Fruit fly (Drosophila melanogaster) whole organism, embryonic: ENCODE data around the gene CG14221.
A peak's percentile ranks its signal among the peaks of the same experiment; 100 is the strongest.

Experiments
- BtbVII ChIP-seq: fragments of 200-800 bp; sonication (Bioruptor generic); optimal IDR thresholded peaks from 3 replicates; lab custom pipeline; 2017; ENCODE audit warnings: missing biosample characterization, mild to moderate bottlenecking, missing genetic modification characterization
- CG10209 ChIP-seq: fragments of 200-800 bp; sonication (Bioruptor generic); optimal IDR thresholded peaks from 3 replicates; lab custom pipeline; 2017; ENCODE audit warnings: missing biosample characterization, mild to moderate bottlenecking, missing genetic modification characterization, missing genetic modification reagents
- CG10267 ChIP-seq: fragments of 200-800 bp; sonication (Bioruptor generic); optimal IDR thresholded peaks from 2 replicates; lab custom pipeline; 2018; ENCODE audit warnings: missing biosample characterization, mild to moderate bottlenecking, missing genetic modification characterization, moderate library complexity
- CG10431 ChIP-seq: fragments of 200-800 bp; sonication (Bioruptor generic); optimal IDR thresholded peaks from 3 replicates; lab custom pipeline; 2018; ENCODE audit warnings: missing biosample characterization, mild to moderate bottlenecking, missing genetic modification characterization
- CG12744 ChIP-seq: fragments of 200-800 bp; sonication (Bioruptor generic); optimal IDR thresholded peaks from 2 replicates; lab custom pipeline; 2016; ENCODE audit warnings: missing biosample characterization, missing genetic modification characterization
- CG14014 ChIP-seq: fragments of 200-800 bp; sonication (Bioruptor generic); IDR thresholded peaks from 2 replicates; pipeline ENCODE4 v1.3.6; 2022; ENCODE audit warnings: missing biosample characterization, missing genetic modification characterization
- CG1603 ChIP-seq: fragments of 200-800 bp; sonication (Bioruptor generic); optimal IDR thresholded peaks from 2 replicates; lab custom pipeline; 2019; ENCODE audit warnings: missing biosample characterization, mild to moderate bottlenecking, missing genetic modification characterization, moderate library complexity
- CG17385 ChIP-seq: fragments of 200-800 bp; sonication (Bioruptor generic); optimal IDR thresholded peaks from 3 replicates; lab custom pipeline; 2018; ENCODE audit warnings: missing biosample characterization, mild to moderate bottlenecking, missing genetic modification characterization
- CG18619 ChIP-seq: fragments of 200-800 bp; sonication (Bioruptor generic); optimal IDR thresholded peaks from 3 replicates; lab custom pipeline; 2017; ENCODE audit warnings: missing biosample characterization, mild to moderate bottlenecking, missing genetic modification characterization
- CG2199 ChIP-seq: fragments of 200-800 bp; sonication (Bioruptor generic); IDR thresholded peaks from 3 replicates; pipeline ENCODE4 v1.3.6; 2022; ENCODE audit warnings: missing biosample characterization, missing genetic modification characterization
- CG30020 ChIP-seq: fragments of 200-800 bp; optimal IDR thresholded peaks from 2 replicates; lab custom pipeline; 2019; ENCODE audit warnings: missing biosample characterization, mild to moderate bottlenecking, missing genetic modification characterization, moderate library complexity
- CG31388 ChIP-seq: fragments of 200-800 bp; sonication (Bioruptor generic); optimal IDR thresholded peaks from 2 replicates; lab custom pipeline; 2016; ENCODE audit warnings: missing biosample characterization, missing genetic modification characterization
- CG3163 ChIP-seq: fragments of 200-800 bp; sonication (Bioruptor generic); optimal IDR thresholded peaks from 3 replicates; lab custom pipeline; 2016; ENCODE audit warnings: missing biosample characterization, missing genetic modification characterization
- CG3838 ChIP-seq: fragments of 200-800 bp; sonication (Bioruptor generic); optimal IDR thresholded peaks from 3 replicates; lab custom pipeline; 2016; ENCODE audit warnings: missing biosample characterization, missing genetic modification characterization
- CG4617 ChIP-seq: fragments of 200-800 bp; sonication (Bioruptor generic); optimal IDR thresholded peaks from 3 replicates; lab custom pipeline; 2016; ENCODE audit warnings: missing biosample characterization, missing genetic modification characterization, borderline replicate concordance
- CG6175 ChIP-seq: fragments of 200-800 bp; sonication (Bioruptor generic); IDR thresholded peaks from 3 replicates; pipeline ENCODE4 v1.3.6; 2022; ENCODE audit warnings: missing biosample characterization, missing genetic modification characterization
- CG8089 ChIP-seq: fragments of 200-800 bp; sonication (Bioruptor generic); optimal IDR thresholded peaks from 3 replicates; lab custom pipeline; 2016; ENCODE audit warnings: missing biosample characterization, missing genetic modification characterization
- CG8281 ChIP-seq: fragments of 200-800 bp; sonication (Bioruptor generic); optimal IDR thresholded peaks from 2 replicates; lab custom pipeline; 2018; ENCODE audit warnings: missing biosample characterization, mild to moderate bottlenecking, missing genetic modification characterization, moderate library complexity
- CG9817 ChIP-seq: fragments of 200-800 bp; sonication (Bioruptor generic); optimal IDR thresholded peaks from 2 replicates; lab custom pipeline; 2018; ENCODE audit warnings: missing biosample characterization, mild to moderate bottlenecking, missing genetic modification characterization, moderate library complexity
- HLH4C ChIP-seq: fragments of 200-800 bp; sonication (Bioruptor generic); IDR thresholded peaks from 3 replicates; pipeline ENCODE4 v1.3.6; 2022; ENCODE audit warnings: missing biosample characterization, missing genetic modification characterization; ENCODE audit not compliant: partially characterized antibody
- HmgD ChIP-seq: fragments of 200-800 bp; sonication (Bioruptor generic); optimal IDR thresholded peaks from 3 replicates; lab custom pipeline; 2016; ENCODE audit warnings: missing biosample characterization, missing genetic modification characterization
- Hmx ChIP-seq: fragments of 200-800 bp; sonication (Bioruptor generic); optimal IDR thresholded peaks from 2 replicates; lab custom pipeline; 2016; ENCODE audit warnings: missing biosample characterization, missing genetic modification characterization
- NC2β ChIP-seq: fragments of 200-800 bp; sonication (Bioruptor generic); optimal IDR thresholded peaks from 2 replicates; lab custom pipeline; 2016; ENCODE audit warnings: missing biosample characterization, missing genetic modification characterization
- Neu2 ChIP-seq: fragments of 200-800 bp; sonication (Bioruptor generic); optimal IDR thresholded peaks from 3 replicates; lab custom pipeline; 2016; ENCODE audit warnings: missing biosample characterization, missing genetic modification characterization, borderline replicate concordance
- Nf-YC ChIP-seq: fragments of 200-800 bp; optimal IDR thresholded peaks from 3 replicates; lab custom pipeline; 2019; ENCODE audit warnings: missing biosample characterization, mild to moderate bottlenecking, missing genetic modification characterization, moderate library complexity
- Ssrp ChIP-seq: fragments of 200-800 bp; sonication (Bioruptor generic); optimal IDR thresholded peaks from 2 replicates; lab custom pipeline; 2018; ENCODE audit warnings: missing biosample characterization, mild to moderate bottlenecking, missing genetic modification characterization, moderate library complexity
- ara ChIP-seq: fragments of 200-800 bp; sonication (Bioruptor generic); IDR thresholded peaks from 2 replicates; pipeline ENCODE4 v1.3.6; 2022; ENCODE audit warnings: missing biosample characterization, missing genetic modification characterization
- az2 ChIP-seq: fragments of 200-800 bp; sonication (Bioruptor generic); optimal IDR thresholded peaks from 3 replicates; lab custom pipeline; 2016; ENCODE audit warnings: missing biosample characterization, missing genetic modification characterization
- bcd ChIP-seq: fragments of 200-800 bp; sonication (Bioruptor generic); optimal IDR thresholded peaks from 2 replicates; lab custom pipeline; 2017; ENCODE audit warnings: missing biosample characterization, mild to moderate bottlenecking, missing genetic modification characterization
- bsh ChIP-seq, 2 experiments: fragments of 200-800 bp; sonication (Bioruptor generic); optimal IDR thresholded peaks; 2 replicates each; lab custom pipeline; 2017 to 2018; ENCODE audit warnings: mild to moderate bottlenecking in 2 of 2, missing biosample characterization in 2 of 2, missing genetic modification characterization in 2 of 2, moderate library complexity in 1 of 2
- cg ChIP-seq: fragments of 200-800 bp; sonication (Bioruptor generic); optimal IDR thresholded peaks from 3 replicates; lab custom pipeline; 2019; ENCODE audit warnings: missing biosample characterization, mild to moderate bottlenecking, missing genetic modification characterization, moderate library complexity
- dan ChIP-seq: fragments of 200-800 bp; sonication (Bioruptor generic); IDR thresholded peaks from 2 replicates; pipeline ENCODE4 v1.3.6; 2022; ENCODE audit warnings: missing biosample characterization, missing genetic modification characterization
- danr ChIP-seq: fragments of 200-800 bp; sonication (Bioruptor generic); IDR thresholded peaks from 2 replicates; pipeline ENCODE4 v1.3.6; 2022; ENCODE audit warnings: missing biosample characterization, missing genetic modification characterization
- dmrt99B ChIP-seq: fragments of 200-800 bp; sonication (Bioruptor generic); optimal IDR thresholded peaks from 2 replicates; lab custom pipeline; 2018; ENCODE audit warnings: missing biosample characterization, mild to moderate bottlenecking, missing genetic modification characterization, moderate library complexity
- fu2 ChIP-seq: fragments of 200-800 bp; sonication (Bioruptor generic); optimal IDR thresholded peaks from 2 replicates; lab custom pipeline; 2016; ENCODE audit warnings: missing biosample characterization, missing genetic modification characterization
- gsb ChIP-seq: fragments of 200-800 bp; sonication (Bioruptor generic); IDR thresholded peaks from 2 replicates; pipeline ENCODE4 v1.3.6; 2022; ENCODE audit warnings: missing biosample characterization, missing genetic modification characterization
- gsb-n ChIP-seq: fragments of 200-800 bp; sonication (Bioruptor generic); optimal IDR thresholded peaks from 3 replicates; lab custom pipeline; 2018; ENCODE audit warnings: missing biosample characterization, mild to moderate bottlenecking, missing genetic modification characterization
- hb ChIP-seq: fragments of 200-800 bp; sonication (Bioruptor generic); IDR thresholded peaks from 3 replicates; pipeline ENCODE4 v1.3.6; 2022; ENCODE audit warnings: missing biosample characterization, missing genetic modification characterization; ENCODE audit not compliant: partially characterized antibody
- kni ChIP-seq: fragments of 200-800 bp; sonication (Bioruptor generic); optimal IDR thresholded peaks from 3 replicates; lab custom pipeline; 2017; ENCODE audit warnings: mild to moderate bottlenecking, missing biosample characterization, missing genetic modification reagents, missing genetic modification characterization
- knrl ChIP-seq: fragments of 200-800 bp; sonication (Bioruptor generic); IDR thresholded peaks from 3 replicates; pipeline ENCODE4 v1.3.6; 2022; ENCODE audit warnings: missing biosample characterization, missing genetic modification characterization; ENCODE audit not compliant: partially characterized antibody
- lab ChIP-seq: fragments of 200-800 bp; sonication (Bioruptor generic); optimal IDR thresholded peaks from 3 replicates; lab custom pipeline; 2017; ENCODE audit warnings: missing biosample characterization, missing genetic modification characterization, mild to moderate bottlenecking, moderate library complexity, missing genetic modification reagents
- maf-S ChIP-seq: fragments of 200-800 bp; sonication (Bioruptor generic); optimal IDR thresholded peaks from 2 replicates; lab custom pipeline; 2016; ENCODE audit warnings: missing biosample characterization, missing genetic modification characterization
- nerfin-2 ChIP-seq: fragments of 200-800 bp; sonication (Bioruptor generic); IDR thresholded peaks from 2 replicates; pipeline ENCODE4 v1.3.6; 2022; ENCODE audit warnings: missing biosample characterization, missing genetic modification characterization; ENCODE audit not compliant: partially characterized antibody
- nom ChIP-seq: fragments of 200-800 bp; sonication (Bioruptor generic); optimal IDR thresholded peaks from 2 replicates; lab custom pipeline; 2017; ENCODE audit warnings: missing biosample characterization, missing genetic modification characterization, mild to moderate bottlenecking, moderate library complexity, missing genetic modification reagents
- otp ChIP-seq: fragments of 200-800 bp; sonication (Bioruptor generic); IDR thresholded peaks from 3 replicates; pipeline ENCODE4, ENCODE4 v1.3.6; 2022; ENCODE audit warnings: missing biosample characterization, missing genetic modification characterization
- slbo ChIP-seq: fragments of 200-800 bp; sonication (Bioruptor generic); IDR thresholded peaks from 2 replicates; pipeline ENCODE4 v1.3.6; 2022; ENCODE audit warnings: missing biosample characterization, missing genetic modification characterization
- sr ChIP-seq: fragments of 200-800 bp; sonication (Bioruptor generic); IDR thresholded peaks from 3 replicates; pipeline ENCODE4 v1.3.6; 2022; ENCODE audit warnings: missing biosample characterization, missing genetic modification characterization
- zfh1 ChIP-seq: fragments of 200-800 bp; sonication (Bioruptor generic); IDR thresholded peaks from 3 replicates; pipeline ENCODE4 v1.3.6; 2022; ENCODE audit warnings: missing biosample characterization, missing genetic modification characterization
- zfh2 ChIP-seq: fragments of 200-800 bp; sonication (Bioruptor generic); optimal IDR thresholded peaks from 2 replicates; lab custom pipeline; 2016; ENCODE audit warnings: missing biosample characterization, missing genetic modification characterization

The CG14221 gene

dm6 chrX:19642819-19643504 lies 21.9 kb upstream of the CG14221 start, which contains the start of the genes CG12237 and Sec61gamma (continued):
- TF ChIP-seq fu2 (GFP tag; lab: Kevin White, UChicago) (no peak), lab (GFP tag; lab: Kevin White, UChicago) (no peak), CG17385 (peak; percentile 9), CG9817 (tag; lab: Kevin White, UChicago) (peak; percentile 29), gsb-n (tag; lab: Kevin White, UChicago) (no peak), CG18619 (GFP tag; lab: Kevin White, UChicago) (no peak), CG10431 (GFP tag; lab: Kevin White, UChicago) (no peak), Ssrp (tag; lab: Kevin White, UChicago) (no peak), az2 (no peak), CG4617 (GFP tag; lab: Kevin White, UChicago) (peak; percentile 32), zfh2 (GFP tag; lab: Kevin White, UChicago) (peak; percentile 37), CG10209 (GFP tag; lab: Kevin White, UChicago) (no peak), CG30020 (peak; percentile 28), Hmx (GFP tag; lab: Kevin White, UChicago) (no peak), CG3838 (no peak), CG8281 (no peak), CG1603 (tag; lab: Kevin White, UChicago) (peak; percentile 59), CG2199 (GFP tag; lab: Robert Waterston, UW) (no peak), ara (GFP tag; lab: Robert Waterston, UW) (no peak), Nf-YC (tag; lab: Kevin White, UChicago) (peak; percentile 39), BtbVII (no peak), CG31388 (GFP tag; lab: Kevin White, UChicago) (no peak), CG8089 (GFP tag; lab: Kevin White, UChicago) (no peak), hb (no peak), cg (GFP tag; lab: Kevin White, UChicago) (peak; percentile 36), slbo (GFP tag; lab: Robert Waterston, UW) (peak; percentile 58), HLH4C (no peak), dan (GFP tag; lab: Robert Waterston, UW) (no peak), knrl (GFP tag; lab: Robert Waterston, UW) (no peak), zfh1 (peak; percentile 33; the same call in 1 of the 3 replicates), bcd (GFP tag; lab: Kevin White, UChicago) (peak; percentile 42), CG12744 (GFP tag; lab: Kevin White, UChicago) (no peak), kni (GFP tag; lab: Kevin White, UChicago) (no peak), Neu2 (GFP tag; lab: Kevin White, UChicago) (no peak), CG10267 (tag; lab: Kevin White, UChicago) (peak; percentile 41), CG14014 (GFP tag; lab: Robert Waterston, UW) (peak; percentile 9; the same call in 1 of the 2 replicates), otp (GFP tag; lab: Robert Waterston, UW) (no peak), gsb (GFP tag; lab: Robert Waterston, UW) (no peak), CG6175 (GFP tag; lab: Robert Waterston, UW) (0 out of 3 replicates have a peak, but pooled peaks have one; percentile 7), nom (GFP tag; lab: Kevin White, UChicago) (peak; percentile 72), HmgD (peak; percentile 13), CG3163 (GFP tag; lab: Kevin White, UChicago) (no peak), nerfin-2 (GFP tag; lab: Robert Waterston, UW) (no peak), dmrt99B (tag; lab: Kevin White, UChicago) (no peak), sr (GFP tag; lab: Robert Waterston, UW) (no peak), maf-S (GFP tag; lab: Kevin White, UChicago) (peak; percentile 11), bsh (GFP tag; optimal IDR thresholded peaks at IDR 0.05; lab: Kevin White, UChicago) (no peak), danr (GFP tag; lab: Robert Waterston, UW) (no peak), NC2β (GFP tag; lab: Kevin White, UChicago) (peak; percentile 53)
